Worm (Caenorhabditis elegans) whole organism, L3 larva: ENCODE measurements around the gene lys-1.

Experiments used
- R02D3.7 ChIP-seq: fragments of 150-350 bp; optimal IDR thresholded peaks from 2 replicates; lab custom pipeline; 2014; ENCODE audit warnings: missing biosample characterization, missing genetic modification characterization
- ZK546.5 ChIP-seq: sonication (generic microtip); optimal IDR thresholded peaks from 2 replicates; lab custom pipeline; 2017; ENCODE audit warnings: missing biosample characterization, missing genetic modification characterization
- aly-2 ChIP-seq: fragments of 150-350 bp; optimal IDR thresholded peaks from 2 replicates; lab custom pipeline; 2014; ENCODE audit warnings: missing biosample characterization, missing genetic modification characterization
- ama-1 ChIP-seq: fragments of 150-350 bp; optimal IDR thresholded peaks from 2 replicates; lab custom pipeline; 2018
- ceh-16 ChIP-seq: sonication (generic microtip); optimal IDR thresholded peaks from 2 replicates; lab custom pipeline; 2017; ENCODE audit warnings: missing biosample characterization, missing genetic modification characterization
- ceh-82 ChIP-seq: fragments of 150-350 bp; optimal IDR thresholded peaks from 2 replicates; lab custom pipeline; 2014; ENCODE audit warnings: missing biosample characterization, missing genetic modification characterization
- ceh-9 ChIP-seq: sonication (generic microtip); optimal IDR thresholded peaks from 2 replicates; lab custom pipeline; 2018; ENCODE audit warnings: missing biosample characterization, missing genetic modification characterization
- daf-12 ChIP-seq: fragments of 150-350 bp; optimal IDR thresholded peaks from 2 replicates; lab custom pipeline; 2014; ENCODE audit warnings: missing biosample characterization, missing genetic modification reagents, missing genetic modification characterization
- egl-5 ChIP-seq: fragments of 150-350 bp; optimal IDR thresholded peaks from 2 replicates; lab custom pipeline; 2017; ENCODE audit warnings: missing biosample characterization, missing genetic modification reagents, missing genetic modification characterization, inconsistent platforms
- elt-1 ChIP-seq: fragments of 150-350 bp; optimal IDR thresholded peaks from 2 replicates; lab custom pipeline; 2014; ENCODE audit warnings: missing biosample characterization, missing genetic modification characterization
- elt-2 ChIP-seq: sonication (generic microtip); optimal IDR thresholded peaks from 2 replicates; lab custom pipeline; 2016; ENCODE audit warnings: missing genetic modification reagents, mild to moderate bottlenecking, missing genetic modification characterization, missing compliant biosample characterization
- eor-1 ChIP-seq, 2 experiments: fragments of 150-350 bp; optimal IDR thresholded peaks; 2 replicates each; lab custom pipeline; 2014 to 2018; ENCODE audit warnings: missing biosample characterization in 2 of 2, missing genetic modification characterization in 2 of 2
- fkh-10 ChIP-seq: sonication (generic microtip); optimal IDR thresholded peaks from 2 replicates; lab custom pipeline; 2017; ENCODE audit warnings: missing biosample characterization, missing genetic modification reagents, missing genetic modification characterization
- fkh-2 ChIP-seq: fragments of 150-350 bp; optimal IDR thresholded peaks from 2 replicates; lab custom pipeline; 2014; ENCODE audit warnings: missing biosample characterization, missing genetic modification reagents, missing genetic modification characterization
- fos-1 ChIP-seq: fragments of 150-350 bp; optimal IDR thresholded peaks from 2 replicates; lab custom pipeline; 2014; ENCODE audit warnings: missing biosample characterization, missing genetic modification characterization
- hmg-11 ChIP-seq: sonication (generic microtip); optimal IDR thresholded peaks from 2 replicates; lab custom pipeline; 2016; ENCODE audit warnings: missing genetic modification characterization, missing compliant biosample characterization
- jun-1 ChIP-seq: fragments of 150-350 bp; optimal IDR thresholded peaks from 2 replicates; lab custom pipeline; 2014; ENCODE audit warnings: missing biosample characterization, missing genetic modification reagents, missing genetic modification characterization
- lin-15B ChIP-seq: fragments of 150-350 bp; optimal IDR thresholded peaks from 2 replicates; lab custom pipeline; 2014; ENCODE audit warnings: missing biosample characterization, missing genetic modification characterization
- lin-39 ChIP-seq: fragments of 150-350 bp; optimal IDR thresholded peaks from 2 replicates; lab custom pipeline; 2018; ENCODE audit warnings: missing biosample characterization, missing genetic modification reagents, missing genetic modification characterization
- lsy-12 ChIP-seq: sonication (generic microtip); optimal IDR thresholded peaks from 2 replicates; lab custom pipeline; 2016; ENCODE audit warnings: mild to moderate bottlenecking, missing genetic modification characterization, missing compliant biosample characterization
- mdl-1 ChIP-seq: fragments of 150-350 bp; optimal IDR thresholded peaks from 2 replicates; lab custom pipeline; 2014; ENCODE audit warnings: missing biosample characterization, missing genetic modification characterization
- mml-1 ChIP-seq: fragments of 150-350 bp; sonication (generic microtip); optimal IDR thresholded peaks from 3 replicates; lab custom pipeline; 2014; ENCODE audit warnings: missing biosample characterization, missing genetic modification characterization
- nfya-1 ChIP-seq: sonication (generic microtip); optimal IDR thresholded peaks from 2 replicates; lab custom pipeline; 2017; ENCODE audit warnings: missing genetic modification characterization, mild to moderate bottlenecking, missing compliant biosample characterization, antibody characterized with exemption, moderate library complexity; ENCODE audit not compliant: insufficient read depth
- nhr-11 ChIP-seq: fragments of 150-350 bp; optimal IDR thresholded peaks from 2 replicates; lab custom pipeline; 2014; ENCODE audit warnings: missing biosample characterization, missing genetic modification characterization
- nhr-12 ChIP-seq: fragments of 150-350 bp; optimal IDR thresholded peaks from 2 replicates; lab custom pipeline; 2014; ENCODE audit warnings: missing biosample characterization, missing genetic modification characterization
- nhr-237 ChIP-seq: fragments of 150-350 bp; optimal IDR thresholded peaks from 2 replicates; lab custom pipeline; 2014; ENCODE audit warnings: missing biosample characterization, missing genetic modification characterization
- nhr-28 ChIP-seq: fragments of 150-350 bp; optimal IDR thresholded peaks from 2 replicates; lab custom pipeline; 2014; ENCODE audit warnings: missing biosample characterization, missing genetic modification characterization
- nhr-43 ChIP-seq: sonication (generic microtip); optimal IDR thresholded peaks from 2 replicates; lab custom pipeline; 2016; ENCODE audit warnings: mild to moderate bottlenecking, missing genetic modification characterization, missing compliant biosample characterization; ENCODE audit not compliant: poor library complexity, severe bottlenecking
- nhr-67 ChIP-seq: fragments of 150-350 bp; optimal IDR thresholded peaks from 2 replicates; lab custom pipeline; 2014; ENCODE audit warnings: missing biosample characterization, missing genetic modification characterization
- nhr-76 ChIP-seq: fragments of 150-350 bp; sonication (generic microtip); optimal IDR thresholded peaks from 5 replicates; lab custom pipeline; 2014; ENCODE audit warnings: missing biosample characterization, missing genetic modification characterization
- nhr-77 ChIP-seq: fragments of 150-350 bp; optimal IDR thresholded peaks from 2 replicates; lab custom pipeline; 2014; ENCODE audit warnings: missing biosample characterization, missing genetic modification characterization
- pha-4 ChIP-seq: fragments of 150-350 bp; optimal IDR thresholded peaks from 2 replicates; lab custom pipeline; 2014; ENCODE audit warnings: missing biosample characterization, missing genetic modification reagents, missing genetic modification characterization
- pqm-1 ChIP-seq: fragments of 150-350 bp; optimal IDR thresholded peaks from 2 replicates; lab custom pipeline; 2017; ENCODE audit warnings: missing biosample characterization, missing genetic modification characterization, inconsistent platforms
- sea-2 ChIP-seq: fragments of 150-350 bp; sonication (generic microtip); optimal IDR thresholded peaks from 4 replicates; lab custom pipeline; 2014; ENCODE audit warnings: missing biosample characterization, missing genetic modification reagents, missing genetic modification characterization
- skn-1 ChIP-seq: fragments of 150-350 bp; optimal IDR thresholded peaks from 2 replicates; lab custom pipeline; 2014; ENCODE audit warnings: missing biosample characterization, missing genetic modification characterization
- tbx-2 ChIP-seq: sonication (generic microtip); optimal IDR thresholded peaks from 2 replicates; lab custom pipeline; 2016; ENCODE audit warnings: mild to moderate bottlenecking, missing genetic modification characterization, missing compliant biosample characterization
- unc-39 ChIP-seq: sonication (generic microtip); optimal IDR thresholded peaks from 4 replicates; lab custom pipeline; 2017; ENCODE audit warnings: missing biosample characterization, missing genetic modification characterization
- unc-62 ChIP-seq: fragments of 150-350 bp; sonication (generic microtip); optimal IDR thresholded peaks from 4 replicates; lab custom pipeline; 2014; ENCODE audit warnings: missing biosample characterization, missing genetic modification reagents, missing genetic modification characterization
- zag-1 ChIP-seq: fragments of 150-350 bp; optimal IDR thresholded peaks from 2 replicates; lab custom pipeline; 2014; ENCODE audit warnings: missing biosample characterization, missing genetic modification characterization
- ztf-4 ChIP-seq: fragments of 150-350 bp; optimal IDR thresholded peaks from 2 replicates; lab custom pipeline; 2014; ENCODE audit warnings: missing biosample characterization, missing genetic modification characterization

lys-1 gene

ce11 chrV:10237959-10238444, 39.7 kb upstream of the lys-1 start:
- TF ChIP-seq ama-1 (peak; percentile 6), mdl-1 (no peak)

- TF ChIP-seq nfya-1 (peak; percentile 50), hmg-11 (peak; percentile 9), R02D3.7 (tag; lab: Kevin White, UChicago) (no peak), elt-2 (peak; percentile 2), pha-4 (peak; percentile 6), aly-2 (tag; lab: Kevin White, UChicago) (no peak), tbx-2 (tag; lab: Kevin White, UChicago) (no peak), fos-1 (no peak), unc-39 (tag; lab: Kevin White, UChicago) (no peak), lin-15B (tag; lab: Kevin White, UChicago) (peak; percentile 73), nhr-67 (no peak), ceh-9 (tag; lab: Kevin White, UChicago) (no peak), lin-39 (peak; percentile 61), nhr-11 (tag; lab: Kevin White, UChicago) (no peak), ama-1 (peak; percentile 39), daf-12 (tag; lab: Kevin White, UChicago) (no peak), mml-1 (tag; lab: Kevin White, UChicago) (no peak)
These were observed 39.0 kb upstream of the lys-1 start, which contains the start of gene fubl-1 for ce11 chrV:10238665-10239064. TSS of gene fubl-1 (minus strand) at chrV:10238866.

- TF ChIP-seq sea-2 (no peak), nhr-12 (no peak), egl-5 (tag; lab: Kevin White, UChicago) (no peak), ztf-4 (tag; lab: Kevin White, UChicago) (no peak), eor-1 (tag; optimal IDR thresholded peaks at IDR 0.05; lab: Kevin White, UChicago) (no peak), R02D3.7 (tag; lab: Kevin White, UChicago) (no peak), nhr-67 (no peak)
These were observed 37.8 kb upstream of the lys-1 start, which contains the start of gene fipr-8 for ce11 chrV:10239861-10240260. TSS of gene fipr-8 (minus strand) at chrV:10239961.

ce11 chrV:10241121-10241803, 36.4 kb upstream of the lys-1 start, which contains the start of the genes C12D8.21 and col-148:
TSS of gene C12D8.21 (minus strand) at chrV:10241188.
TSS of gene col-148 (plus strand) at chrV:10241753.
- no peak for TF ChIP-seq elt-1 (tag; lab: Kevin White, UChicago)
- TF ChIP-seq ceh-82 (tag; lab: Kevin White, UChicago) = no peak
- TF ChIP-seq fkh-2 (tag; lab: Kevin White, UChicago) = no peak
- no peak for TF ChIP-seq ztf-4 (tag; lab: Kevin White, UChicago)
- TF ChIP-seq unc-62 (GFP tag; lab: Kevin White, UChicago) = no peak
- TF ChIP-seq fkh-10 (GFP tag; lab: Kevin White, UChicago) = no peak
- TF ChIP-seq jun-1 = no peak
- no peak for TF ChIP-seq sea-2
- TF ChIP-seq aly-2 (tag; lab: Kevin White, UChicago) = no peak
- TF ChIP-seq nhr-28 (tag; lab: Kevin White, UChicago) = no peak
- TF ChIP-seq zag-1 = no peak
- no peak for TF ChIP-seq lin-15B (tag; lab: Kevin White, UChicago)

- TF ChIP-seq nhr-43 (tag; lab: Kevin White, UChicago) = no peak
- TF ChIP-seq ZK546.5 (tag; lab: Kevin White, UChicago) = no peak
- no peak for TF ChIP-seq pha-4
- TF ChIP-seq skn-1 (tag; lab: Kevin White, UChicago) = no peak
- TF ChIP-seq aly-2 (tag; lab: Kevin White, UChicago) = no peak
- TF ChIP-seq pqm-1 (tag; lab: Kevin White, UChicago) = no peak
- TF ChIP-seq elt-2 = no peak
- TF ChIP-seq eor-1 (tag; optimal IDR thresholded peaks at IDR 0.05; lab: Kevin White, UChicago) = no peak
- TF ChIP-seq daf-12 (tag; lab: Kevin White, UChicago) = no peak
- no peak for TF ChIP-seq sea-2
- TF ChIP-seq nhr-77 (tag; lab: Kevin White, UChicago) = no peak
- TF ChIP-seq mml-1 (tag; lab: Kevin White, UChicago) = no peak
- TF ChIP-seq nhr-67 = no peak
- TF ChIP-seq fos-1 = no peak
- TF ChIP-seq ztf-4 (tag; lab: Kevin White, UChicago) = no peak
- no peak for TF ChIP-seq nhr-237
- no peak for TF ChIP-seq lsy-12 (tag; lab: Kevin White, UChicago)
- no peak for TF ChIP-seq nhr-76 (tag; lab: Kevin White, UChicago)
- TF ChIP-seq ceh-9 (tag; lab: Kevin White, UChicago) = no peak
- TF ChIP-seq ceh-16 (tag; lab: Kevin White, UChicago) = no peak
These were observed 34.6 kb upstream of the lys-1 start, which contains the start of gene C12D8.9 for ce11 chrV:10243105-10243504. TSS of gene C12D8.9 (minus strand) at chrV:10243205.
